Fruit fly (Drosophila melanogaster): ENCODE measurements around the gene CG5391.

- TF ChIP-seq CTCF (optimal IDR thresholded peaks at IDR 0.05) (no peak), CG8478 (optimal IDR thresholded peaks at IDR 0.05) (no peak)
These were observed 31.8 kb upstream of the CG5391 start, which contains the start of gene CG5382 for dm6 chr3R:22365660-22366195.

Data from S2 (cell line).